Worm (Caenorhabditis elegans): ENCODE data around the gene gem-1.

DNA sequence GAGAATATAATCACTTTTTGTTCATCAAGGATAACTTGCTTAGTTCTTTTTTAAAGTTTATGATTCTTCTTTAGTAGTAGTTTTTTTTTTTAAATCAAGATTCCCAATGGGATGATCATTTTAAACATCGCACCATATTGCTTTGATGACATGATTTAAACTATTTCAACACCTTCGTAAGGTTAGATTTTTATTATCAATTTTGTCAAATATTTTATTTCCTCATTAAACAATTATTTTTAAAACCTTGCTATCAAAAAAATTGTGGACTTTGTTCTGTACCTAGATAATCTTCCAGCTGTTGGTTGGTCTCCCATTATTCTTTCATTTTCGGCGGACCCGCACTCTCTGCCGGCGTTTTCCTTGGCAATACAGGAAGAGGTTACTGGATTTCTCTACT, 45.4 kb downstream of the gem-1 start, which contains the start of gene sir-2.3:
- TF ChIP-seq nhr-12 (tag; optimal IDR thresholded peaks at IDR 0.05) = no peak
- no peak for TF ChIP-seq nhr-25 (tag; optimal IDR thresholded peaks at IDR 0.05)
- TF ChIP-seq lsy-2 (tag; optimal IDR thresholded peaks at IDR 0.05) = no peak
- no peak for TF ChIP-seq alr-1 (tag; optimal IDR thresholded peaks at IDR 0.05)
- TF ChIP-seq ama-1 (optimal IDR thresholded peaks at IDR 0.05) = no peak
- TF ChIP-seq unc-39 (tag; optimal IDR thresholded peaks at IDR 0.05) = no peak
- no peak for TF ChIP-seq aly-2 (tag; optimal IDR thresholded peaks at IDR 0.05)
- TF ChIP-seq snpc-4 (tag; optimal IDR thresholded peaks at IDR 0.05) = no peak
- no peak for TF ChIP-seq ztf-4 (tag; optimal IDR thresholded peaks at IDR 0.05)
- TF ChIP-seq zag-1 (tag; optimal IDR thresholded peaks at IDR 0.05) = no peak

All from whole organism, L2 larva.